Fruit fly (Drosophila melanogaster): Measurements from ENCODE around the gene Polr3A.

The Polr3A gene

DNA sequence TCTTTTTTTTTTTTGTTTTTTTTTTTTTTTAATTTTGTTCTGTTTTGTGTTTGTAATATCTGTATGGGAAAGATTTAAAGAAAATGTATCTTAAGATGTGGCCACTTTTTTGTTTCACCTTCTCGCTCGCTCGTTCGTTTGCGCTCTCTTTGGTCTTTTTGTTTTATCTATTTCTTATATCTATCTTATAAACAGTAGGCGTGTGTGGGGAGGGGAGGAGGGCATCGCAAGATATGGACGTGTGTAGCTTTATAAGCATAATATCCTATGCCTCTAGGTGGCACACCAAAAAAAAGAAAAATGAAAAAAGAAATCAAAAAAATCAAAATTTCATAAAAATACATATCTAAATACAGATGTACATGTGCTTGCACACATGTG, 49.8 kb downstream of the Polr3A start:
- TF ChIP-seq Myc (optimal IDR thresholded peaks at IDR 0.05) (no peak), psq (optimal IDR thresholded peaks at IDR 0.05) (no peak), h (optimal IDR thresholded peaks at IDR 0.05) (no peak)

dm6 chrX:15813224-15813623, 50.5 kb downstream of the Polr3A start:
- TF ChIP-seq Myc (optimal IDR thresholded peaks at IDR 0.05): no peak
- TF ChIP-seq h (optimal IDR thresholded peaks at IDR 0.05): no peak
- no peak for TF ChIP-seq Sin3A (optimal IDR thresholded peaks at IDR 0.05)
- no peak for TF ChIP-seq psq (optimal IDR thresholded peaks at IDR 0.05)
- TF ChIP-seq insv (optimal IDR thresholded peaks at IDR 0.05): no peak
- TF ChIP-seq ttk (optimal IDR thresholded peaks at IDR 0.05): no peak

DNA sequence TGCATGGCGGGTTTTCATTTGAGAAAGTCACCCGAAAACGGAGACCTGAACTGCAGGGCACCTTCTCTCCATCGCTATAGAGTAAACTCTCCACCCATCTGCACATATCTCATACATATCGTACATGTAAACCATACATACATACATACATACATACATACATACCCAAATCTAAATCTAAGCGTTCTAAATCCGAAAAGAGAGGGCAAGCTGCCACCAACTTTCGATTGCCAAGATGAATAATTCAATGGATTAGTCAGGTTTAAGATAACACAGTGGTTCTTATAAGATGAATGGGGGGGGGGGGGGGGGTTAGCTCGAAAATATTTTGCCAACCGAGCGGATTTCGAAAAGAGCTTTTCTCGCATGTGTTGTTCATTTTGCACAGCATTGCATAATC, 51.7 kb downstream of the Polr3A start:
- no peak for TF ChIP-seq Myc (optimal IDR thresholded peaks at IDR 0.05)
- TF ChIP-seq insv (optimal IDR thresholded peaks at IDR 0.05): no peak
- TF ChIP-seq ttk (optimal IDR thresholded peaks at IDR 0.05): no peak
- no peak for TF ChIP-seq psq (optimal IDR thresholded peaks at IDR 0.05)
- TF ChIP-seq h (optimal IDR thresholded peaks at IDR 0.05): no peak
- TF ChIP-seq Sin3A (optimal IDR thresholded peaks at IDR 0.05): no peak

- TF ChIP-seq h (optimal IDR thresholded peaks at IDR 0.05) (no peak), Myc (optimal IDR thresholded peaks at IDR 0.05) (no peak), Sin3A (optimal IDR thresholded peaks at IDR 0.05) (no peak), insv (optimal IDR thresholded peaks at IDR 0.05) (no peak), ttk (optimal IDR thresholded peaks at IDR 0.05) (no peak), psq (optimal IDR thresholded peaks at IDR 0.05) (no peak)
Measured at dm6 chrX:15816127-15816526, 53.4 kb downstream of the Polr3A start.

DNA sequence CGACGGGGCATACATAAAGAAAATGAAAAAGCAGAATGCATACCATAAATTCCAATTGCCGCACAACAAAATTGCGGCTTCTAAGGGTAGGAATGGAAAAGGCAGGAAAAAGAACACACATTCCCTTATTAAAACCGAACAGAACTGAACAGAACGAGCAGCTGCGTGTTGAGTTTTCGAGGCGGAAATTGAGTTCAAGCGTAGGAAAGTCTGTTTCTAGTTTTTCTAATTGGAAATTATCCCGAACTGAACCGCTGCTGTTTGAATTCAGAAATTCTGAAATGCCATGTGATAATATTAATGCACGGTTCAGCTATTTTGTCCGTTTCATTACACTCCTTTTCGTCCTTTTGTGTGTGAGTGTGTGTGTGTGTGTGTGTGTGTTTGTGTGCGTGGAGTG, 54.1 kb downstream of the Polr3A start:
- TF ChIP-seq insv (optimal IDR thresholded peaks at IDR 0.05) (no peak), h (optimal IDR thresholded peaks at IDR 0.05) (no peak), psq (optimal IDR thresholded peaks at IDR 0.05) (no peak), Sin3A (optimal IDR thresholded peaks at IDR 0.05) (no peak), ttk (optimal IDR thresholded peaks at IDR 0.05) (no peak), Myc (optimal IDR thresholded peaks at IDR 0.05) (no peak)

DNA sequence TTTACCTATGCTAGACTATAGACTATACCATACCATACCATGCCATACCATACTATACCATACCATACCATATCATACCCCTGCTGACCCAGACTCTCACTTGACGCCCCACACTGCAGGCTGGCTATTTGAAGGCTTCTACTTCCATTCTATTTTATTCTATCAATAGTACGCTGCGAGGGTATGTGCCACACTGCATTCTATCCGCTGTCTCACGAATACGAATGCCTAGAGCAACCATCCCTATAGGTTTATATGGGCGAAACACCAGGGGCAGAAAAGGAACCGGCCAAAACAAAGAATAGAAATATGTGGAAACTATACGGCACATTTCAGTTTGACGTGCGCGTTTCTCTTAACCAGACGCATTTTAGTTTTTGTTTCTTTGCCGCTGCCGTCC, 55.1 kb downstream of the Polr3A start:
- TF ChIP-seq Myc (optimal IDR thresholded peaks at IDR 0.05) (no peak), psq (optimal IDR thresholded peaks at IDR 0.05) (no peak), h (optimal IDR thresholded peaks at IDR 0.05) (no peak), ttk (optimal IDR thresholded peaks at IDR 0.05) (no peak), Sin3A (optimal IDR thresholded peaks at IDR 0.05) (no peak), insv (optimal IDR thresholded peaks at IDR 0.05) (no peak)

- TF ChIP-seq psq (optimal IDR thresholded peaks at IDR 0.05) (no peak), Sin3A (optimal IDR thresholded peaks at IDR 0.05) (no peak), insv (optimal IDR thresholded peaks at IDR 0.05) (no peak), h (optimal IDR thresholded peaks at IDR 0.05) (no peak), ttk (optimal IDR thresholded peaks at IDR 0.05) (no peak), Myc (optimal IDR thresholded peaks at IDR 0.05) (no peak)
Measured at dm6 chrX:15818608-15819184, 55.9 kb downstream of the Polr3A start.

All from Kc167 (cell line).